Fruit fly (Drosophila melanogaster) whole organism: ENCODE data around the gene yellow-k.

Experiments used
- CG8478 ChIP-seq: fragments of >200 bp; optimal IDR thresholded peaks from 2 replicates; lab custom pipeline; 2018; ENCODE audit warnings: inconsistent platforms
- Dll ChIP-seq: fragments of >200 bp; optimal IDR thresholded peaks from 2 replicates; lab custom pipeline; 2017
- EcR ChIP-seq, 2 experiments: fragments of >200 bp; optimal IDR thresholded peaks; 2 replicates each; lab custom pipeline; 2017; ENCODE audit warnings: missing biosample characterization in 2 of 2, missing genetic modification characterization in 2 of 2, missing genetic modification reagents in 2 of 2
- pan ChIP-seq: fragments of >200 bp; optimal IDR thresholded peaks from 2 replicates; lab custom pipeline; 2017
- psq ChIP-seq: fragments of >200 bp; optimal IDR thresholded peaks from 2 replicates; lab custom pipeline; 2017
- usp ChIP-seq: fragments of >200 bp; optimal IDR thresholded peaks from 2 replicates; lab custom pipeline; 2017; ENCODE audit warnings: missing biosample characterization, missing genetic modification characterization, mixed read lengths

dm6 chr3L:15533402-15534129 lies 13.1 kb downstream of the yellow-k start:
- TF ChIP-seq usp: no peak
- TF ChIP-seq CG8478 (lab: Kevin White, UChicago): no peak
- no peak for TF ChIP-seq pan
- no peak for TF ChIP-seq EcR (GFP tag; optimal IDR thresholded peaks at IDR 0.05; lab: Kevin White, UChicago)
- TF ChIP-seq Dll (lab: Kevin White, UChicago): no peak
- no peak for TF ChIP-seq psq
